Worm (Caenorhabditis elegans): ENCODE results near the gene ash-2.
A peak's percentile ranks its signal among the peaks of the same experiment; 100 is the strongest.

Gene ash-2

DNA sequence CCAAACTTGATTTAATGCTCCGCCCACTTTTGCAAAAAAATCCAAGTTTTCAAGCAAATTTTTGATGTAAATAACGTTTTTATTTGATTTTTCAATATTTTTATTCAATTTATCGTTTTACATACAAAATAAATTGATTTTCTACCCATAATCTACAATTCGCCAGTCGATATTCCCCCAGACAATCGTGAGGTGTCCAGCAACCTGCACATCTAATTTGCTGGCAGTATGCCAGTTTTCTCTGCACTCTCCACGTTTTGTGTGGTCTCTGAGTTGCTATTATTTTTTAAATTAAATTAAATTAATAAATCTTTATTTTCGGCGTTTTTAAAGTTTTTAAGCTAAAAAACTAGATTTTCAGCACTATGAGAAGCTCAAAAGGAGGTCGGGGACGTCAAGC lies 472 bp downstream of the ash-2 start (continued):
- peak; percentile 86 for TF ChIP-seq sox-4 (tag; optimal IDR thresholded peaks at IDR 0.05)
- TF ChIP-seq nhr-84 (tag; optimal IDR thresholded peaks at IDR 0.05) = no peak
- peak; percentile 80 for TF ChIP-seq unc-86 (tag; optimal IDR thresholded peaks at IDR 0.05)
- peak; percentile 29 for TF ChIP-seq mef-2 (tag; optimal IDR thresholded peaks at IDR 0.05)
- TF ChIP-seq nhr-85 (tag) = peak; percentile 91
- no peak for TF ChIP-seq hlh-17 (GFP tag; optimal IDR thresholded peaks at IDR 0.05; ENCODE audit: borderline replicate concordance)

ce11 chrII:11988724-11989123 lies 9.1 kb downstream of the ash-2 start, which contains the start of gene Y17G7B.3:
Gene Y17G7B.3 (plus strand): TSS chrII:11989024.
- TF ChIP-seq nhr-28 (tag; optimal IDR thresholded peaks at IDR 0.05) (no peak), vab-15 (tag; optimal IDR thresholded peaks at IDR 0.05) (no peak), jun-1 (tag; optimal IDR thresholded peaks at IDR 0.05) (no peak), zip-4 (GFP tag; optimal IDR thresholded peaks at IDR 0.05) (no peak), isw-1 (GFP tag; IDR thresholded peaks at IDR 0.05) (no peak), hpl-2 (GFP tag; optimal IDR thresholded peaks at IDR 0.05) (no peak)

- no peak for TF ChIP-seq efl-1 (optimal IDR thresholded peaks at IDR 0.05)
- peak in 1 of 2 experiments; percentile 26 for TF ChIP-seq efl-1 (GFP tag; optimal IDR thresholded peaks at IDR 0.05 in 1 of 2)
- no peak for TF ChIP-seq isw-1 (GFP tag; IDR thresholded peaks at IDR 0.05)
These were observed 13.1 kb downstream of the ash-2 start, which contains the start of gene dhps-1 for ce11 chrII:11992701-11993100. Gene dhps-1 (plus strand): TSS chrII:11993001.

DNA sequence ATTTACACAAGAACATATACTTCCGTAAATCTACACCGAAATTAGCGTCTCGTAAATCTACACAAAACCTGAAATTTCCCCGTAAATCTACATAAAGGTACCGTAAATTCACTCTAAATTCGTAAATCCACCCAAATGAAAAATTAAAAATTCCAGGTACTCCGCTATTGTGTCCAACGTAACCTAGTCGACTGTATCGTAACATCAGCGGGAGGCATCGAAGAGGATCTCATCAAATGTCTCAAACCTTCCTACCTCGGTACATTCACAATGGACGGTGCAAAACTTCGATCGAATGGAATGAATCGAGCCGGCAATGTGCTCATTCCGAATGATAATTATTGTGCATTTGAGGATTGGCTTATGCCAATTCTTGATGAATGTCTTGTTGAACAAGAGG lies 15.3 kb downstream of the ash-2 start:
- TF ChIP-seq lir-3 (tag; optimal IDR thresholded peaks at IDR 0.05; ENCODE audit: poor library complexity) (no peak), mab-9 (GFP tag; IDR thresholded peaks at IDR 0.05) (no peak), pag-3 (tag; optimal IDR thresholded peaks at IDR 0.05; ENCODE audit: borderline replicate concordance, insufficient read depth) (no peak), lin-13 (GFP tag; optimal IDR thresholded peaks at IDR 0.05) (no peak), zag-1 (tag; optimal IDR thresholded peaks at IDR 0.05) (no peak), unc-130 (tag; optimal IDR thresholded peaks at IDR 0.05) (no peak), nhr-77 (tag; optimal IDR thresholded peaks at IDR 0.05) (no peak), tbx-2 (tag; optimal IDR thresholded peaks at IDR 0.05) (no peak), pqm-1 (tag; optimal IDR thresholded peaks at IDR 0.05) (no peak), nhr-85 (tag) (no peak)

- TF ChIP-seq snpc-4 (tag; optimal IDR thresholded peaks at IDR 0.05) = no peak
These were observed 19.3 kb downstream of the ash-2 start, which contains the start of gene Y17G7B.23 for ce11 chrII:11998903-11999302. Gene Y17G7B.23 (plus strand): TSS chrII:11999203.

ce11 chrII:12005981-12006380 lies 26.3 kb downstream of the ash-2 start:
- TF ChIP-seq ceh-88 (GFP tag; IDR thresholded peaks at IDR 0.05) = no peak
- no peak for TF ChIP-seq ets-5 (GFP tag; IDR thresholded peaks at IDR 0.05)
- TF ChIP-seq skn-1 (tag; optimal IDR thresholded peaks at IDR 0.05) = no peak
- TF ChIP-seq snpc-4 (tag; optimal IDR thresholded peaks at IDR 0.05) = no peak
- no peak for TF ChIP-seq sox-4 (tag; optimal IDR thresholded peaks at IDR 0.05)
- TF ChIP-seq hpl-2 (GFP tag; optimal IDR thresholded peaks at IDR 0.05) = no peak
- no peak for TF ChIP-seq swsn-7 (tag; optimal IDR thresholded peaks at IDR 0.05)
- no peak for TF ChIP-seq pqm-1 (tag; optimal IDR thresholded peaks at IDR 0.05)
- no peak for TF ChIP-seq lin-13 (GFP tag; optimal IDR thresholded peaks at IDR 0.05)
- TF ChIP-seq mab-9 (GFP tag; IDR thresholded peaks at IDR 0.05) = no peak
- no peak for TF ChIP-seq hlh-17 (GFP tag; optimal IDR thresholded peaks at IDR 0.05; ENCODE audit: borderline replicate concordance)
- no peak for TF ChIP-seq C04F5.9 (tag; optimal IDR thresholded peaks at IDR 0.05)
- no peak for TF ChIP-seq ama-1 (optimal IDR thresholded peaks at IDR 0.05)
- TF ChIP-seq unc-86 (tag; optimal IDR thresholded peaks at IDR 0.05) = no peak
- no peak for TF ChIP-seq lin-14 (GFP tag; optimal IDR thresholded peaks at IDR 0.05)
- TF ChIP-seq blmp-1 (tag; optimal IDR thresholded peaks at IDR 0.05) = no peak

Data from whole organism, L1 larva.